Worm (Caenorhabditis elegans): ENCODE data around the gene mboa-6.

mboa-6 gene

DNA sequence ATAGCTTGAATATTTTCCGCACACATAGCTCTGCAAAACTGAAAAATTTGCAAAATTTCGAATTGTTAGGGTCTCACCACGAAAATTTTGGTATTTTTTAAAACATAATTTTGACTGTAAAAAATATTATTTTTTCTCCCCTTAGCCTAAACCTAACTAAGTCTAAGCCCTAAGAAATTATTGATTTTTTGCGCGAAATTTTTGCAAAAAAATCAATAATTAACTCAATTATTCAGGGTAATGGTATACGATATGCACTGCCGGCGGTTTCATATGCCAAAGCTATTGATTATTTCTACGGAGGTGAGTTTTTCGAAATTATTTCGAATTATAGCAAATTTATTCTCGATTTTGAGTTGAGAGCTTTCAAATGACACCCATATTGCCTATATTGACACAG lies 39.5 kb upstream of the mboa-6 start:
- TF ChIP-seq nhr-11 (tag; optimal IDR thresholded peaks at IDR 0.05) (no peak), peb-1 (tag; optimal IDR thresholded peaks at IDR 0.05) (no peak), unc-62 (GFP tag; optimal IDR thresholded peaks at IDR 0.05) (no peak), nhr-10 (tag; optimal IDR thresholded peaks at IDR 0.05) (no peak), zag-1 (tag; optimal IDR thresholded peaks at IDR 0.05) (no peak), nhr-77 (tag; optimal IDR thresholded peaks at IDR 0.05) (no peak), fos-1 (tag; optimal IDR thresholded peaks at IDR 0.05) (no peak), aly-2 (tag; optimal IDR thresholded peaks at IDR 0.05) (no peak), nhr-23 (tag; optimal IDR thresholded peaks at IDR 0.05) (no peak), F13H6.1 (tag; optimal IDR thresholded peaks at IDR 0.05) (no peak), gmeb-1 (tag; optimal IDR thresholded peaks at IDR 0.05) (no peak), nhr-21 (tag; optimal IDR thresholded peaks at IDR 0.05) (no peak), lsy-2 (tag; optimal IDR thresholded peaks at IDR 0.05) (no peak), nhr-237 (tag; optimal IDR thresholded peaks at IDR 0.05) (no peak), alr-1 (tag; optimal IDR thresholded peaks at IDR 0.05) (no peak), ceh-82 (tag; optimal IDR thresholded peaks at IDR 0.05) (no peak), unc-55 (GFP tag; optimal IDR thresholded peaks at IDR 0.05) (no peak), ceh-16 (tag; optimal IDR thresholded peaks at IDR 0.05) (no peak), ama-1 (optimal IDR thresholded peaks at IDR 0.05) (no peak)

DNA sequence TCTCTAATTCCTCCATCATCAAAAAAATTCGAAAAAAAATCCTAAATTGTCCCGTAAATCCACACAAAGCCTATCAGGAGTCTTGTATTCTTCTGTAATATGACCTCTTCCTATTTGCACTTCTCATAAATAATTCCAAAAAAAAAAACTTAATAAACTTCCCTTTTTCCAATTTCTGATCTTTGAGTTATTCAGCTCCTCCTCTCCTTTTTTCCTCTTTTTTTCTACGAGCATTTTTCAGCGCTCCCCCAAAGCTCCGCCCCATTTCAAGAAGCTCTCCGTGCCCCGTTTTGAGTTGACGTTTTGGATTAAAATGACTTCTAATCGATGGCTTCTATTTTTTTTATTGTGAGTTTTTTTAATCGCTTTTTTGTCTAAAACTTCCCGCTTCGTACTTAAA lies 35.8 kb upstream of the mboa-6 start, which contains the start of gene lgc-42:
Gene lgc-42 (plus strand): TSS at position 301 of the 400 bp plus-strand sequence.
- TF ChIP-seq unc-55 (GFP tag; optimal IDR thresholded peaks at IDR 0.05) (no peak), nhr-237 (tag; optimal IDR thresholded peaks at IDR 0.05) (no peak)

DNA sequence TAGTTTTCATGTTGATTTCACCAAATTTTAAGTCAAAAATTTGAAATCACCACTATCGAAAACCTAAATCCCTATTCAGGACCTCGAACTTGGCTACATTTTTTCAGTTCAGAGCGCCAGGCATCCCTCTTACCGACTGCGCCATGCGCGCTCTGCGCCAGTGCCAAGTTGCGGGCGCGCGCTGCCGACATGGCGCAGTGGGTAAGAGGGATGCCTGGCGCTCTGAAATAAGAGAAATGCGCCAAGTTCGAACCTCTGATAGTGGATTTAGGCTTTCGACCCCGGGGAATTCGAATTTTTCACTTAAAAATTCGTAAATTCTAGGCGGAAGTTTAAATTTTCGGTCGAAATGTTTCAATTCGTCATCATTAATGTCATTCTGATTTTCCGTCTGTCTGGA lies 28.2 kb upstream of the mboa-6 start:
- TF ChIP-seq mdl-1 (tag; optimal IDR thresholded peaks at IDR 0.05) (no peak), lsy-2 (tag; optimal IDR thresholded peaks at IDR 0.05) (no peak), ama-1 (optimal IDR thresholded peaks at IDR 0.05) (no peak), nhr-6 (tag; optimal IDR thresholded peaks at IDR 0.05) (no peak), nhr-10 (tag; optimal IDR thresholded peaks at IDR 0.05) (no peak), R02D3.7 (tag; optimal IDR thresholded peaks at IDR 0.05) (no peak), lin-11 (tag; optimal IDR thresholded peaks at IDR 0.05) (no peak), nhr-11 (tag; optimal IDR thresholded peaks at IDR 0.05) (no peak), unc-62 (GFP tag; optimal IDR thresholded peaks at IDR 0.05) (no peak), peb-1 (tag; optimal IDR thresholded peaks at IDR 0.05) (no peak), crh-2 (tag; optimal IDR thresholded peaks at IDR 0.05) (no peak), mab-5 (tag; optimal IDR thresholded peaks at IDR 0.05) (no peak)

DNA sequence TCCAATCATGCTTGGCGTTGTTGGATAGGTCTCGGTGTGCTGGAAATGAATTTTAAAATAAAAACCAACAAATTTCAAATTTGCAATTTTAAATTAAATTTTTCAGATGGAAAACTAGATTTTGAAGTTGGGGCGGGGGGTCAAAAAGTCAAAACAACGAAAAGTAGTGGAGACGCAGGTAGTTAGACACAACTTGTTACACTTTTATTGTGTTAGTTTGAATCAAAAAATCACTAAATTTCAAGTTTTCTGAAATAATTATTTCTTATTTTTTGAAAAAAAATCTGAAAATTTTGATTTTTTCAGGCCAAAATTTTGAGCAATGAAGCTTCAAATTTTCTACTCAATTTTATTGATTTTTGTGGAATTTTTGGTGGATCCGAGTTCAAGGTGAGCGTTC lies 25.9 kb upstream of the mboa-6 start, which contains the start of gene Y39A3B.8:
Gene Y39A3B.8 (plus strand): TSS at position 301 of the 400 bp plus-strand sequence.
- no peak for TF ChIP-seq lin-13 (GFP tag; optimal IDR thresholded peaks at IDR 0.05)
- TF ChIP-seq gmeb-1 (tag; optimal IDR thresholded peaks at IDR 0.05) = no peak
- TF ChIP-seq nhr-21 (tag; optimal IDR thresholded peaks at IDR 0.05) = no peak
- TF ChIP-seq ztf-4 (tag; optimal IDR thresholded peaks at IDR 0.05) = no peak
- no peak for TF ChIP-seq R02D3.7 (tag; optimal IDR thresholded peaks at IDR 0.05)
- TF ChIP-seq ztf-1 (GFP tag; conservative IDR thresholded peaks at IDR 0.05) = no peak
- TF ChIP-seq mdl-1 (tag; optimal IDR thresholded peaks at IDR 0.05) = no peak
- TF ChIP-seq unc-55 (GFP tag; optimal IDR thresholded peaks at IDR 0.05) = no peak
- TF ChIP-seq ceh-16 (tag; optimal IDR thresholded peaks at IDR 0.05) = no peak
- no peak for TF ChIP-seq skn-1 (tag; optimal IDR thresholded peaks at IDR 0.05)
- no peak for TF ChIP-seq elt-3 (tag; optimal IDR thresholded peaks at IDR 0.05)
- TF ChIP-seq sma-9 (GFP tag; optimal IDR thresholded peaks at IDR 0.05) = no peak
- no peak for TF ChIP-seq sma-9 (tag; optimal IDR thresholded peaks at IDR 0.05)

DNA sequence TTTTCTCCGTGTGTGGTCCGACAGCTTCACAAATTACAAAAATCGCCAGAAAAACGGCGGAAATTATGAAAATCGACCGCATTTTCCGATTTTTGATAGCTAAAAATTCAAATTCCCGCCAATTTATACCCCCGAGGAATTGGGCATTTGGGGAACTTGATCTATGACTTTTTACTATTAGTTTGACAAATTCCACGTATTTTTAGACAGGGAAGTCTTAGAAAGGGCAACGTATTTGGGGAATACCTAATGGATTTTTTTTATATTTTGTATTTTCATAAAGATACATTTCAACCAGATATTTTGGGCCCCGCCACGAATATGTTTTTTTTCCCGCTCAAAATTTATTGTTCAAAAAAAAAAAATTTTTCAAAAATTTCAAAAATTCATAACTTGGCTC lies 23.1 kb upstream of the mboa-6 start, which contains the start of gene Y39A3B.7:
Gene Y39A3B.7 (minus strand): TSS at position 101 of the 400 bp plus-strand sequence.
- TF ChIP-seq mdl-1 (tag; optimal IDR thresholded peaks at IDR 0.05) = no peak
- TF ChIP-seq fos-1 (tag; optimal IDR thresholded peaks at IDR 0.05) = no peak
- no peak for TF ChIP-seq egl-27 (tag; optimal IDR thresholded peaks at IDR 0.05)
- no peak for TF ChIP-seq nhr-6 (tag; optimal IDR thresholded peaks at IDR 0.05)
- TF ChIP-seq peb-1 (tag; optimal IDR thresholded peaks at IDR 0.05) = no peak
- no peak for TF ChIP-seq nhr-11 (tag; optimal IDR thresholded peaks at IDR 0.05)
- no peak for TF ChIP-seq gmeb-1 (tag; optimal IDR thresholded peaks at IDR 0.05)
- TF ChIP-seq lsy-2 (tag; optimal IDR thresholded peaks at IDR 0.05) = no peak
- no peak for TF ChIP-seq nhr-237 (tag; optimal IDR thresholded peaks at IDR 0.05)
- TF ChIP-seq mbf-1 (tag; optimal IDR thresholded peaks at IDR 0.05) = no peak
- TF ChIP-seq sma-3 (GFP tag; optimal IDR thresholded peaks at IDR 0.05) = no peak
- TF ChIP-seq crh-2 (tag; optimal IDR thresholded peaks at IDR 0.05) = no peak
- TF ChIP-seq ceh-82 (tag; optimal IDR thresholded peaks at IDR 0.05) = no peak
